Fruit fly (Drosophila melanogaster) whole organism, wandering third instar larva: ENCODE results near the gene CG1271.
A peak's percentile ranks its signal among the peaks of the same experiment; 100 is the strongest.

ENCODE experiments used
- Abd-B ChIP-seq: fragments of >200 bp; optimal IDR thresholded peaks from 2 replicates; lab custom pipeline; 2017; ENCODE audit warnings: missing biosample characterization, missing genetic modification characterization
- CG9705 ChIP-seq: fragments of 200-800 bp; sonication (Bioruptor generic); optimal IDR thresholded peaks from 2 replicates; lab custom pipeline; 2018; ENCODE audit warnings: missing biosample characterization, mild to moderate bottlenecking, missing genetic modification characterization
- CrebA ChIP-seq: fragments of 200-800 bp; sonication (Bioruptor generic); optimal IDR thresholded peaks from 2 replicates; lab custom pipeline; 2016; ENCODE audit warnings: missing biosample characterization, mild to moderate bottlenecking, missing genetic modification characterization, borderline replicate concordance
- Dfd ChIP-seq: fragments of >200 bp; optimal IDR thresholded peaks from 2 replicates; lab custom pipeline; 2017; ENCODE audit warnings: missing biosample characterization, missing genetic modification characterization
- Dif ChIP-seq: fragments of 200-275, 200-300 bp; sonication (Bioruptor generic); optimal IDR thresholded peaks from 2 replicates; lab custom pipeline; 2018; ENCODE audit warnings: missing biosample characterization, missing genetic modification characterization; ENCODE audit not compliant: partially characterized antibody
- GATAd ChIP-seq: sonication (Bioruptor generic); optimal IDR thresholded peaks from 2 replicates; lab custom pipeline; 2016; ENCODE audit warnings: missing biosample characterization, missing genetic modification characterization
- HLH106 ChIP-seq: fragments of 200-800 bp; optimal IDR thresholded peaks from 3 replicates; lab custom pipeline; 2019; ENCODE audit warnings: missing biosample characterization, mild to moderate bottlenecking, missing genetic modification characterization, moderate library complexity
- Hnf4 ChIP-seq: fragments of 200-800 bp; sonication (Bioruptor generic); optimal IDR thresholded peaks from 2 replicates; lab custom pipeline; 2016; ENCODE audit warnings: missing biosample characterization, mild to moderate bottlenecking, missing genetic modification characterization
- Hr78 ChIP-seq: fragments of >200 bp; optimal IDR thresholded peaks from 2 replicates; lab custom pipeline; 2017; ENCODE audit warnings: missing biosample characterization, missing genetic modification characterization
- Hr83 ChIP-seq: fragments of 200-300 bp; sonication (Bioruptor generic); optimal IDR thresholded peaks from 2 replicates; lab custom pipeline; 2016; ENCODE audit warnings: missing biosample characterization, mild to moderate bottlenecking, missing genetic modification characterization, moderate library complexity; ENCODE audit not compliant: poor library complexity, severe bottlenecking
- Jra ChIP-seq: sonication (Bioruptor generic); optimal IDR thresholded peaks from 2 replicates; lab custom pipeline; 2016; ENCODE audit warnings: missing biosample characterization, missing genetic modification characterization
- Mio ChIP-seq: sonication (Bioruptor generic); optimal IDR thresholded peaks from 2 replicates; lab custom pipeline; 2016; ENCODE audit warnings: missing biosample characterization, missing genetic modification characterization
- Myc ChIP-seq: fragments of >200 bp; optimal IDR thresholded peaks from 2 replicates; lab custom pipeline; 2017
- N ChIP-seq: fragments of >200 bp; optimal IDR thresholded peaks from 2 replicates; lab custom pipeline; 2018; ENCODE audit warnings: missing biosample characterization, missing external identifiers, missing genetic modification characterization
- OdsH ChIP-seq: fragments of 200-800 bp; sonication (Bioruptor generic); optimal IDR thresholded peaks from 2 replicates; lab custom pipeline; 2016; ENCODE audit warnings: missing biosample characterization, mild to moderate bottlenecking, missing genetic modification characterization
- Rel ChIP-seq, 2 experiments: fragments of 200-800 bp; sonication (Bioruptor generic) in 1 of 2; optimal IDR thresholded peaks; 2 replicates in 1 of 2; 3 replicates in 1 of 2; lab custom pipeline; 2016 to 2019; ENCODE audit warnings: mild to moderate bottlenecking in 2 of 2, missing biosample characterization in 2 of 2, missing genetic modification characterization in 2 of 2, moderate library complexity in 1 of 2
- Sp1 ChIP-seq: fragments of 200-800 bp; sonication (Bioruptor generic); optimal IDR thresholded peaks from 3 replicates; lab custom pipeline; 2019; ENCODE audit warnings: missing biosample characterization, mild to moderate bottlenecking, missing genetic modification characterization, moderate library complexity
- Vsx2 ChIP-seq: fragments of 200-300, 225-300 bp; sonication (Bioruptor generic); optimal IDR thresholded peaks from 2 replicates; lab custom pipeline; 2018; ENCODE audit warnings: missing biosample characterization, missing genetic modification characterization; ENCODE audit not compliant: partially characterized antibody
- br ChIP-seq: fragments of 200-800 bp; sonication (Bioruptor generic); optimal IDR thresholded peaks from 2 replicates; lab custom pipeline; 2016; ENCODE audit warnings: missing biosample characterization, missing genetic modification characterization
- brk ChIP-seq: fragments of 200-800 bp; sonication (Bioruptor generic); optimal IDR thresholded peaks from 2 replicates; lab custom pipeline; 2016; ENCODE audit warnings: missing biosample characterization, mild to moderate bottlenecking, missing genetic modification characterization
- dl ChIP-seq, 2 experiments: fragments of 175-275, 200-275 bp in 1 of 2; fragments of 200-275 bp in 1 of 2; sonication (Bioruptor generic); optimal IDR thresholded peaks; lab custom pipeline; 2018; ENCODE audit warnings: mild to moderate bottlenecking in 2 of 2, missing biosample characterization in 2 of 2, missing genetic modification characterization in 2 of 2, moderate library complexity in 2 of 2; ENCODE audit not compliant: partially characterized antibody in 2 of 2, insufficient read depth in 1 of 2
- dmrt93B ChIP-seq: fragments of 200-800 bp; sonication (Bioruptor generic); optimal IDR thresholded peaks from 2 replicates; lab custom pipeline; 2018; ENCODE audit warnings: missing biosample characterization, mild to moderate bottlenecking, missing genetic modification characterization
- ey ChIP-seq: fragments of 200-800 bp; sonication (Bioruptor generic); optimal IDR thresholded peaks from 2 replicates; lab custom pipeline; 2016; ENCODE audit warnings: missing biosample characterization, missing genetic modification characterization
- foxo ChIP-seq, 2 experiments: fragments of 200-800 bp; sonication (Bioruptor generic); optimal IDR thresholded peaks; 2 replicates in 1 of 2; 3 replicates in 1 of 2; lab custom pipeline; 2016 to 2017; ENCODE audit warnings: missing biosample characterization in 2 of 2, missing genetic modification characterization in 2 of 2
- fru ChIP-seq: fragments of 200-800 bp; sonication (Bioruptor generic); optimal IDR thresholded peaks from 3 replicates; lab custom pipeline; 2016; ENCODE audit warnings: missing biosample characterization, mild to moderate bottlenecking, missing genetic modification characterization
- h ChIP-seq: fragments of 200-800 bp; sonication (Bioruptor generic); optimal IDR thresholded peaks from 3 replicates; lab custom pipeline; 2016; ENCODE audit warnings: missing biosample characterization, mild to moderate bottlenecking, missing genetic modification characterization
- jim ChIP-seq: fragments of 175-275, 200-325 bp; sonication (Bioruptor generic); optimal IDR thresholded peaks from 2 replicates; lab custom pipeline; 2016; ENCODE audit warnings: missing biosample characterization, mild to moderate bottlenecking, missing genetic modification characterization
- lola ChIP-seq: fragments of >200 bp; optimal IDR thresholded peaks from 2 replicates; lab custom pipeline; 2017; ENCODE audit warnings: missing biosample characterization, missing genetic modification characterization
- pan ChIP-seq: fragments of >200 bp; optimal IDR thresholded peaks from 2 replicates; lab custom pipeline; 2017
- psq ChIP-seq: fragments of 200-800 bp; sonication (Bioruptor generic); optimal IDR thresholded peaks from 3 replicates; lab custom pipeline; 2017; ENCODE audit warnings: missing biosample characterization, mild to moderate bottlenecking, missing genetic modification characterization, moderate library complexity
- rgr ChIP-seq: fragments of 200-800 bp; sonication (Bioruptor generic); optimal IDR thresholded peaks from 3 replicates; lab custom pipeline; 2016; ENCODE audit warnings: missing biosample characterization, mild to moderate bottlenecking, missing genetic modification characterization
- sv ChIP-seq: fragments of 200-800 bp; sonication (Bioruptor generic); optimal IDR thresholded peaks from 3 replicates; lab custom pipeline; 2016; ENCODE audit warnings: missing biosample characterization, missing genetic modification characterization
- tai ChIP-seq: sonication (Bioruptor generic); optimal IDR thresholded peaks from 2 replicates; lab custom pipeline; 2016; ENCODE audit warnings: missing biosample characterization, missing genetic modification characterization
- usp ChIP-seq: fragments of >200 bp; optimal IDR thresholded peaks from 2 replicates; lab custom pipeline; 2017; ENCODE audit warnings: missing biosample characterization, missing genetic modification characterization
- woc ChIP-seq: sonication (Bioruptor generic); optimal IDR thresholded peaks from 2 replicates; lab custom pipeline; 2016; ENCODE audit warnings: missing biosample characterization, mild to moderate bottlenecking, missing genetic modification characterization

CG1271 gene

DNA sequence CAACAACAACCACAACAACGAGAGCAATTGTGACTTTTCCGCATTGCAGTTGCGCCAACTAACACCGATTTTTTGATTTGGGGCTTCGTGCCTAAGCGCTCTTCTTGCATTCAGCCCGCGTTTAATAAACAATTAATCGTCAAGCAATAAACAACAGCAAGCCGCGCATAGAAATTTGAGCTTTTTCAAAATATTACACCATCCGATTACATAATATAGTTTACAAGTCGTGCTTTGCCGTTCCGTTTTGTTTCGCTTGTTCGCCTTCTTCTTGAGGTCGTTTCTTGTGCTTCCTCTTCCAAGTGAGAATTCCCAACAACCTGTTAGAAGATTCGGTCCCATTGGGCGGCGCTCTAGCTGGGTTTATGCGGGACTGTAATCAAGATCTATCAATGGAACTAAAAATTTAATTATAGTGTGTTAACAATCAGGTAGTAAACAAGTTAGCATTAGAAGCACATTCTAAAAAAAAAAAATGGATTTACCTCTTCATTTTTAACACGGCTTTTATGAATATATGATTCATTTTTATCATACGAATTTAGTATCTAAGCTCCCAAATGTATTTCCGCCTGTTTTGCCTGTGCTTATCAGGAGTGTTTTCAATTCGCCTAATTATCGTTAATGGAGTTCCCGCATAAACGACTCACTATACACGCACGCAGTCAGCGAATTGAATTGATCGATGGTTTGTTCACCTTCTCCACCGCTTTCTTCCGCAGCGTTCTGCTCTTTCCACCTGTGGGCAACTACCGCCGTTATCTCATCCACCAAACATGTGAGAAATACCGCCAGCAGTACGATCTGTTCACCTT, 16.3 kb upstream of the CG1271 start (continued):
- TF ChIP-seq usp (GFP tag; lab: Kevin White, UChicago) (no peak), GATAd (no peak), Abd-B (GFP tag; lab: Kevin White, UChicago) (no peak), brk (GFP tag; lab: Kevin White, UChicago) (no peak), Dfd (GFP tag; lab: Kevin White, UChicago) (no peak), Hnf4 (GFP tag; lab: Kevin White, UChicago) (peak; percentile 41)

DNA sequence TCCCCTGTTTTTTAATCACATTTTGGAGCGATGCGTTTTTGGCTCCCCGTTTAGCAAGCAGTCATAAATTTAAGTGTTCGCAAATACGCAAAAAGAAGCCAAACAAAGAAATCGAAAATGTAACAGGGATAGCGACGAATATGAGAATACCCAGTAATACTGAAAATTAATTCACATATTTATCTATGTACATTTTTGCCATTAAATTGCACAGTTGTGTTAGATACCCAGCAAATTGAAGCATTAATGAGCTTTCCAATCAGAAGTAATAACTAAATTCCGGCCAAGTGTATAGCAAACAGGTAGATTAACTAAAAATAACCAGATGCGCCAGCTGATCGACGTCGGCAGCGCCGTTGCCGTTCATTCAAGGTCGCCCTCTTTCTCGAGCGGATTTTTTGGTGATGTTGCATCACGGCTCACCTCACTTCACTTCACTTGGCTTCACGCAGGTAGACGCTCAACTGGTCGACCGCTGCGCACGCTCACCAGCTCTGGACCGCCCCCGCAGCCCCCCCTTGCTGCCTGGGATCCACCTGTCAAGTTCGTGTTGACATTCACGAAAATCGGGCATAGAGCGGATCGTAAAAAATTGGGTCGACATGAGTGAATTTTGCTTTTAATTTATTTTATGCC, 15.2 kb upstream of the CG1271 start:
- TF ChIP-seq Hr78 (GFP tag; lab: Kevin White, UChicago) (no peak), CrebA (GFP tag; lab: Kevin White, UChicago) (no peak), woc (GFP tag; lab: Kevin White, UChicago) (peak; percentile 61), N (no peak), pan (no peak), Abd-B (GFP tag; lab: Kevin White, UChicago) (no peak), Hr83 (GFP tag; lab: Kevin White, UChicago) (no peak), Dfd (GFP tag; lab: Kevin White, UChicago) (no peak), GATAd (no peak), dmrt93B (GFP tag; lab: Kevin White, UChicago) (no peak), dl (GFP tag; optimal IDR thresholded peaks at IDR 0.05; lab: Kevin White, UChicago; ENCODE audit: insufficient read depth in 1 of 2, partially characterized antibody in 2 of 2) (no peak), sv (no peak), OdsH (GFP tag; lab: Kevin White, UChicago) (peak; percentile 60), Rel (GFP tag; optimal IDR thresholded peaks at IDR 0.05; lab: Kevin White, UChicago) (no peak), Rel (tag; optimal IDR thresholded peaks at IDR 0.05; lab: Kevin White, UChicago) (peak; percentile 19), HLH106 (tag; lab: Kevin White, UChicago) (peak; percentile 9), Myc (lab: Kevin White, UChicago) (no peak), foxo (GFP tag; optimal IDR thresholded peaks at IDR 0.05; lab: Kevin White, UChicago) (peak in 1 of 2 experiments; percentile 59), jim (GFP tag; lab: Kevin White, UChicago) (no peak), Vsx2 (GFP tag; lab: Kevin White, UChicago) (no peak), Jra (GFP tag; lab: Kevin White, UChicago) (peak; percentile 13), br (GFP tag; lab: Kevin White, UChicago) (peak; percentile 71), ey (GFP tag; lab: Kevin White, UChicago) (peak; percentile 52), rgr (GFP tag; lab: Kevin White, UChicago) (peak; percentile 61), lola (GFP tag; lab: Kevin White, UChicago) (no peak), h (peak; percentile 66), Dif (no peak), fru (peak; percentile 45), psq (GFP tag; lab: Kevin White, UChicago) (peak; percentile 49), brk (GFP tag; lab: Kevin White, UChicago) (peak; percentile 34), Mio (no peak), tai (GFP tag; lab: Kevin White, UChicago) (no peak), Sp1 (GFP tag; lab: Kevin White, UChicago) (peak; percentile 2), CG9705 (GFP tag; lab: Kevin White, UChicago) (no peak), usp (GFP tag; lab: Kevin White, UChicago) (no peak), Hnf4 (GFP tag; lab: Kevin White, UChicago) (peak; percentile 47)
